Worm (Caenorhabditis elegans) whole organism, L1 larva: ENCODE results near the gene C29F4.3.
"Not testable (repeated sequence)": the region's sequence is repeated elsewhere in the genome, so short reads cannot be mapped to it uniquely, and the experiment has no call there.

Experiments
- F16B12.6 ChIP-seq: fragments of 150-350 bp; optimal IDR thresholded peaks from 2 replicates; lab custom pipeline; 2014; ENCODE audit warnings: missing biosample characterization, missing genetic modification characterization
- aha-1 ChIP-seq: fragments of 150-350 bp; optimal IDR thresholded peaks from 2 replicates; lab custom pipeline; 2014; ENCODE audit warnings: missing biosample characterization, missing genetic modification characterization
- alr-1 ChIP-seq: fragments of 200-800 bp; sonication (Bioruptor generic); optimal IDR thresholded peaks from 2 replicates; lab custom pipeline; 2018; ENCODE audit warnings: borderline replicate concordance, mild to moderate bottlenecking, missing genetic modification characterization, missing compliant biosample characterization
- ceh-82 ChIP-seq, 3 experiments: fragments of 150-350 bp in 1 of 3; sonication (generic microtip) in 2 of 3; optimal IDR thresholded peaks; 2 replicates each; lab custom pipeline; 2014 to 2017; ENCODE audit warnings: missing biosample characterization in 3 of 3, missing genetic modification characterization in 3 of 3
- ceh-88 ChIP-seq: fragments of 200-800 bp; sonication (Bioruptor generic); IDR thresholded peaks from 2 replicates; pipeline ENCODE4 v1.3.6; 2022; ENCODE audit warnings: missing genetic modification characterization, missing compliant biosample characterization
- ceh-90 ChIP-seq: sonication (generic microtip); optimal IDR thresholded peaks from 2 replicates; lab custom pipeline; 2016; ENCODE audit warnings: missing genetic modification characterization, missing compliant biosample characterization
- efl-1 ChIP-seq, 4 experiments: fragments of 150-350 bp; optimal IDR thresholded peaks in 3 of 4; peaks in 1 of 4; 1 replicate in 1 of 4; 2 replicates in 3 of 4; lab custom pipeline; 2014; ENCODE audit warnings: missing biosample characterization in 2 of 4, missing genetic modification characterization in 2 of 4, missing genetic modification reagents in 2 of 4
- efl-3 ChIP-seq: fragments of 200-800 bp; sonication (Bioruptor generic); optimal IDR thresholded peaks from 2 replicates; lab custom pipeline; 2018; ENCODE audit warnings: mild to moderate bottlenecking, missing genetic modification characterization, missing compliant biosample characterization
- elt-3 ChIP-seq, 6 experiments: fragments of 150-350 bp in 1 of 6; sonication (generic microtip); optimal IDR thresholded peaks; 2 replicates each; lab custom pipeline; 2017 to 2018; ENCODE audit warnings: missing biosample characterization in 6 of 6, missing genetic modification characterization in 6 of 6, inconsistent platforms in 1 of 6
- hlh-4 ChIP-seq: sonication (generic microtip); optimal IDR thresholded peaks from 2 replicates; lab custom pipeline; 2016; ENCODE audit warnings: mild to moderate bottlenecking, missing genetic modification characterization, missing compliant biosample characterization
- hpl-2 ChIP-seq: fragments of 150-350 bp; optimal IDR thresholded peaks from 2 replicates; lab custom pipeline; 2014; ENCODE audit warnings: missing biosample characterization, missing genetic modification reagents, missing genetic modification characterization
- irx-1 ChIP-seq: sonication (generic microtip); optimal IDR thresholded peaks from 2 replicates; lab custom pipeline; 2016; ENCODE audit warnings: missing genetic modification characterization, missing compliant biosample characterization
- isw-1 ChIP-seq: fragments of 200-800 bp; sonication (Bioruptor generic); IDR thresholded peaks from 2 replicates; pipeline ENCODE4 v1.3.6; 2022; ENCODE audit warnings: missing genetic modification characterization, missing compliant biosample characterization
- jun-1 ChIP-seq: fragments of 150-350 bp; optimal IDR thresholded peaks from 2 replicates; lab custom pipeline; 2014; ENCODE audit warnings: missing biosample characterization, missing genetic modification reagents, missing genetic modification characterization
- lin-35 ChIP-seq, 2 experiments: fragments of 150-350 bp; optimal IDR thresholded peaks; 2 replicates each; lab custom pipeline; 2014; ENCODE audit warnings: missing biosample characterization in 2 of 2, missing genetic modification characterization in 2 of 2, missing genetic modification reagents in 2 of 2
- lin-39 ChIP-seq: fragments of 150-350 bp; optimal IDR thresholded peaks from 2 replicates; lab custom pipeline; 2014; ENCODE audit warnings: missing biosample characterization, missing genetic modification reagents, missing genetic modification characterization
- lir-3 ChIP-seq: sonication (generic microtip); optimal IDR thresholded peaks from 2 replicates; lab custom pipeline; 2016; ENCODE audit warnings: mild to moderate bottlenecking, missing genetic modification characterization, moderate library complexity, missing compliant biosample characterization; ENCODE audit not compliant: poor library complexity
- nhr-19 ChIP-seq: fragments of 200-800 bp; sonication (Bioruptor generic); conservative IDR thresholded peaks from 2 replicates; pipeline ENCODE4 v1.3.6; 2022; ENCODE audit warnings: missing genetic modification characterization, missing compliant biosample characterization
- nhr-47 ChIP-seq: sonication (generic microtip); optimal IDR thresholded peaks from 2 replicates; lab custom pipeline; 2016; ENCODE audit warnings: mild to moderate bottlenecking, missing genetic modification characterization, moderate library complexity, missing compliant biosample characterization
- nhr-84 ChIP-seq: sonication (generic microtip); optimal IDR thresholded peaks from 2 replicates; lab custom pipeline; 2017; ENCODE audit warnings: missing biosample characterization, missing genetic modification characterization
- nhr-85 ChIP-seq: sonication (generic microtip); peaks from one replicate; lab custom pipeline; 2016; ENCODE audit warnings: missing genetic modification characterization, inconsistent platforms, missing compliant biosample characterization
- pag-3 ChIP-seq: sonication (generic microtip); optimal IDR thresholded peaks from 2 replicates; lab custom pipeline; 2017; ENCODE audit warnings: missing genetic modification characterization, mild to moderate bottlenecking, missing compliant biosample characterization, antibody characterized with exemption, borderline replicate concordance; ENCODE audit not compliant: insufficient read depth
- rnt-1 ChIP-seq: sonication (generic microtip); optimal IDR thresholded peaks from 2 replicates; lab custom pipeline; 2016; ENCODE audit warnings: mild to moderate bottlenecking, missing genetic modification characterization, moderate library complexity, missing compliant biosample characterization
- snpc-4 ChIP-seq: fragments of 150-350 bp; optimal IDR thresholded peaks from 2 replicates; lab custom pipeline; 2014; ENCODE audit warnings: missing biosample characterization, missing genetic modification characterization
- snu-23 ChIP-seq: sonication (generic microtip); optimal IDR thresholded peaks from 2 replicates; lab custom pipeline; 2016; ENCODE audit warnings: missing genetic modification characterization, missing compliant biosample characterization
- swsn-7 ChIP-seq: sonication (generic microtip); optimal IDR thresholded peaks from 2 replicates; lab custom pipeline; 2016; ENCODE audit warnings: missing genetic modification characterization, missing compliant biosample characterization
- tbx-2 ChIP-seq: sonication (generic microtip); optimal IDR thresholded peaks from 2 replicates; lab custom pipeline; 2016; ENCODE audit warnings: missing genetic modification characterization, missing compliant biosample characterization
- unc-130 ChIP-seq: fragments of 150-350 bp; optimal IDR thresholded peaks from 2 replicates; lab custom pipeline; 2017; ENCODE audit warnings: missing biosample characterization, missing genetic modification characterization, inconsistent platforms
- unc-30 ChIP-seq: sonication (generic microtip); optimal IDR thresholded peaks from 2 replicates; lab custom pipeline; 2017; ENCODE audit warnings: missing biosample characterization, missing genetic modification characterization
- unc-86 ChIP-seq: sonication (generic microtip); optimal IDR thresholded peaks from 2 replicates; lab custom pipeline; 2016; ENCODE audit warnings: missing genetic modification characterization, missing compliant biosample characterization

Gene C29F4.3

ce11 chrIV:11202389-11202788, 21.4 kb downstream of the C29F4.3 start, which contains the start of gene R07H5.11:
Gene R07H5.11, plus strand, starts transcription at chrIV:11202768.
- TF ChIP-seq jun-1 (tag; lab: Kevin White, UChicago); ceh-90 (tag; lab: Kevin White, UChicago); efl-1 (optimal IDR thresholded peaks at IDR 0.05; lab: Kevin White, UChicago); efl-1 (GFP tag; optimal IDR thresholded peaks at IDR 0.05 in 1 of 2; lab: Kevin White, UChicago): not testable (repeated sequence)
- TF ChIP-seq, all 84 proteins: peak for 0; not testable (repeated sequence) for 84

ce11 chrIV:11200682-11201081, 23.1 kb downstream of the C29F4.3 start:
- TF ChIP-seq nhr-19 (GFP tag; lab: Robert Waterston, UW): peak; percentile 30

- peak; percentile 15; the same call in 1 of the 2 replicates for TF ChIP-seq isw-1 (GFP tag; lab: Robert Waterston, UW)
- peak; percentile 2 for TF ChIP-seq rnt-1 (tag; lab: Kevin White, UChicago)
- TF ChIP-seq, all 84 proteins: peak for 2; not testable (repeated sequence) for 82
Measured at ce11 chrIV:11198983-11199382, 24.8 kb downstream of the C29F4.3 start, which contains the start of gene R07H5.16. Gene R07H5.16, plus strand, starts transcription at chrIV:11199330.

ce11 chrIV:11189411-11189810, 34.4 kb downstream of the C29F4.3 start, which contains the start of gene fbxb-79:
Gene fbxb-79, minus strand, starts transcription at chrIV:11189511.
- TF ChIP-seq unc-86 (tag; lab: Kevin White, UChicago) (no peak), nhr-84 (no peak), ceh-82 (tag; optimal IDR thresholded peaks at IDR 0.05; lab: Kevin White, UChicago) (no peak), aha-1 (tag; lab: Kevin White, UChicago) (no peak), F16B12.6 (no peak), unc-130 (tag; lab: Kevin White, UChicago) (no peak), lin-35 (GFP tag; optimal IDR thresholded peaks at IDR 0.05; lab: Kevin White, UChicago) (no peak), pag-3 (tag; lab: Kevin White, UChicago) (no peak), unc-30 (tag; lab: Kevin White, UChicago) (no peak)

ce11 chrIV:11186729-11187128, 37.0 kb downstream of the C29F4.3 start, which contains the start of gene sdz-27:
Gene sdz-27, plus strand, starts transcription at chrIV:11187029.
- TF ChIP-seq swsn-7 (tag; lab: Kevin White, UChicago): no peak
- no peak for TF ChIP-seq nhr-85 (tag; lab: Kevin White, UChicago)
- TF ChIP-seq ceh-90 (tag; lab: Kevin White, UChicago): no peak
- TF ChIP-seq ceh-88 (GFP tag; lab: Robert Waterston, UW): no peak
- TF ChIP-seq elt-3 (tag; optimal IDR thresholded peaks at IDR 0.05; lab: Kevin White, UChicago): no peak
- no peak for TF ChIP-seq isw-1 (GFP tag; lab: Robert Waterston, UW)
- TF ChIP-seq snu-23 (GFP tag; lab: Kevin White, UChicago): no peak
- TF ChIP-seq lin-39: no peak

- TF ChIP-seq irx-1 (tag; lab: Kevin White, UChicago): no peak
- no peak for TF ChIP-seq lir-3 (tag; lab: Kevin White, UChicago)
- TF ChIP-seq hlh-4: no peak
- TF ChIP-seq alr-1: no peak
- TF ChIP-seq ceh-88 (GFP tag; lab: Robert Waterston, UW): no peak
- no peak for TF ChIP-seq efl-3 (GFP tag; lab: Kevin White, UChicago)
- TF ChIP-seq hpl-2: no peak
- no peak for TF ChIP-seq nhr-47 (tag; lab: Kevin White, UChicago)
- no peak for TF ChIP-seq snpc-4 (tag; lab: Kevin White, UChicago)
- TF ChIP-seq pag-3 (tag; lab: Kevin White, UChicago): no peak
- TF ChIP-seq tbx-2: no peak
Measured at ce11 chrIV:11183991-11184390, 39.8 kb downstream of the C29F4.3 start, which contains the start of gene nuaf-3. Gene nuaf-3, plus strand, starts transcription at chrIV:11184291.
